Fruit fly (Drosophila melanogaster) whole organism, prepupa: ENCODE data around the gene CG43120.

Experiments used
- Blimp-1 ChIP-seq: fragments of 200-800 bp; sonication (Bioruptor generic); optimal IDR thresholded peaks from 3 replicates; lab custom pipeline; 2017; ENCODE audit warnings: missing biosample characterization, missing genetic modification characterization, mild to moderate bottlenecking, moderate library complexity, missing genetic modification reagents
- CG10631 ChIP-seq: fragments of 200-800 bp; sonication (Bioruptor generic); optimal IDR thresholded peaks from 2 replicates; lab custom pipeline; 2016; ENCODE audit warnings: missing biosample characterization, missing genetic modification characterization
- CG10669 ChIP-seq: fragments of 200-800 bp; sonication (Bioruptor generic); optimal IDR thresholded peaks from 3 replicates; lab custom pipeline; 2018; ENCODE audit warnings: missing biosample characterization, mild to moderate bottlenecking, missing genetic modification characterization, moderate library complexity
- CG11294 ChIP-seq: fragments of 200-800 bp; sonication (Bioruptor generic); IDR thresholded peaks from 2 replicates; pipeline ENCODE4 v1.3.6; 2022; ENCODE audit warnings: missing biosample characterization, missing genetic modification characterization
- CG11762 ChIP-seq: fragments of 200-800 bp; sonication (Bioruptor generic); optimal IDR thresholded peaks from 3 replicates; lab custom pipeline; 2016; ENCODE audit warnings: missing biosample characterization, missing genetic modification characterization; ENCODE audit not compliant: insufficient read depth
- CG11902 ChIP-seq: fragments of 200-800 bp; sonication (Bioruptor generic); optimal IDR thresholded peaks from 3 replicates; lab custom pipeline; 2016; ENCODE audit warnings: missing biosample characterization, missing genetic modification characterization
- CG15336 ChIP-seq: fragments of 200-800 bp; sonication (Bioruptor generic); IDR thresholded peaks from 2 replicates; pipeline ENCODE4 v1.3.6; 2022; ENCODE audit warnings: missing biosample characterization, missing genetic modification characterization
- CG3032 ChIP-seq: fragments of 200-800 bp; optimal IDR thresholded peaks from 2 replicates; lab custom pipeline; 2019; ENCODE audit warnings: missing biosample characterization, mild to moderate bottlenecking, missing genetic modification characterization, moderate library complexity
- CG32006 ChIP-seq: fragments of 200-800 bp; sonication (Bioruptor generic); optimal IDR thresholded peaks from 3 replicates; lab custom pipeline; 2017; ENCODE audit warnings: missing biosample characterization, mild to moderate bottlenecking, missing genetic modification characterization
- CG3919 ChIP-seq: fragments of 200-800 bp; sonication (Bioruptor generic); optimal IDR thresholded peaks from 3 replicates; lab custom pipeline; 2016; ENCODE audit warnings: missing biosample characterization, missing genetic modification characterization
- CG4318 ChIP-seq: fragments of 200-800 bp; sonication (Bioruptor generic); optimal IDR thresholded peaks from 3 replicates; lab custom pipeline; 2017; ENCODE audit warnings: missing biosample characterization, mild to moderate bottlenecking, missing genetic modification characterization
- CG6163 ChIP-seq: fragments of 200-800 bp; sonication (Bioruptor generic); IDR thresholded peaks from 3 replicates; pipeline ENCODE4 v1.3.6; 2022; ENCODE audit warnings: missing biosample characterization, missing genetic modification characterization
- CG6276 ChIP-seq: fragments of 200-800 bp; sonication (Bioruptor generic); optimal IDR thresholded peaks from 2 replicates; lab custom pipeline; 2017; ENCODE audit warnings: missing biosample characterization, mild to moderate bottlenecking, missing genetic modification characterization
- CG6808 ChIP-seq: fragments of 200-800 bp; sonication (Bioruptor generic); optimal IDR thresholded peaks from 3 replicates; lab custom pipeline; 2017; ENCODE audit warnings: missing biosample characterization, missing genetic modification characterization, mild to moderate bottlenecking, moderate library complexity, missing genetic modification reagents
- CG6854 ChIP-seq: fragments of 200-800 bp; sonication (Bioruptor generic); optimal IDR thresholded peaks from 2 replicates; lab custom pipeline; 2017; ENCODE audit warnings: missing biosample characterization, mild to moderate bottlenecking, missing genetic modification characterization
- CG8119 ChIP-seq: fragments of 200-800 bp; sonication (Bioruptor generic); IDR thresholded peaks from 3 replicates; pipeline ENCODE4 v1.3.6; 2022; ENCODE audit warnings: missing biosample characterization, missing genetic modification characterization
- CG8319 ChIP-seq: fragments of 200-800 bp; sonication (Bioruptor generic); optimal IDR thresholded peaks from 3 replicates; lab custom pipeline; 2016; ENCODE audit warnings: missing biosample characterization, missing genetic modification characterization
- CG8632 ChIP-seq: fragments of 200-800 bp; sonication (Bioruptor generic); optimal IDR thresholded peaks from 3 replicates; lab custom pipeline; 2016; ENCODE audit warnings: missing biosample characterization, missing genetic modification characterization
- CG9139 ChIP-seq: fragments of 200-800 bp; sonication (Bioruptor generic); optimal IDR thresholded peaks from 3 replicates; lab custom pipeline; 2017; ENCODE audit warnings: missing biosample characterization, mild to moderate bottlenecking, missing genetic modification characterization
- Eip78C ChIP-seq: fragments of 200-800 bp; sonication (Bioruptor generic); peaks from one replicate; lab custom pipeline; 2016; ENCODE audit warnings: missing biosample characterization, missing genetic modification characterization
- Eip93F ChIP-seq: fragments of 200-800 bp; sonication (Bioruptor generic); optimal IDR thresholded peaks from 2 replicates; lab custom pipeline; 2016; ENCODE audit warnings: missing biosample characterization, mild to moderate bottlenecking, missing genetic modification characterization
- Ets21C ChIP-seq: fragments of 200-800 bp; sonication (Bioruptor generic); optimal IDR thresholded peaks from 3 replicates; lab custom pipeline; 2016; ENCODE audit warnings: missing biosample characterization, missing genetic modification characterization
- Ets96B ChIP-seq: fragments of 200-800 bp; optimal IDR thresholded peaks from 2 replicates; lab custom pipeline; 2019; ENCODE audit warnings: missing biosample characterization, mild to moderate bottlenecking, missing genetic modification characterization, moderate library complexity
- Gug ChIP-seq: fragments of 200-800 bp; sonication (Bioruptor generic); IDR thresholded peaks from 2 replicates; pipeline ENCODE4 v1.3.6; 2022; ENCODE audit warnings: missing biosample characterization, missing genetic modification characterization
- Hr38 ChIP-seq: sonication (Bioruptor generic); optimal IDR thresholded peaks from 2 replicates; lab custom pipeline; 2016; ENCODE audit warnings: missing biosample characterization, missing genetic modification characterization
- Hr4 ChIP-seq: fragments of 200-800 bp; sonication (Bioruptor generic); optimal IDR thresholded peaks from 3 replicates; lab custom pipeline; 2016; ENCODE audit warnings: missing biosample characterization, missing genetic modification characterization
- Lpt ChIP-seq: fragments of 200-800 bp; sonication (Bioruptor generic); optimal IDR thresholded peaks from 3 replicates; lab custom pipeline; 2016; ENCODE audit warnings: missing biosample characterization, missing genetic modification characterization
- Met ChIP-seq: fragments of 200-800 bp; sonication (Bioruptor generic); optimal IDR thresholded peaks from 3 replicates; lab custom pipeline; 2016; ENCODE audit warnings: missing biosample characterization, missing genetic modification characterization
- OdsH ChIP-seq: fragments of 200-800 bp; sonication (Bioruptor generic); optimal IDR thresholded peaks from 3 replicates; lab custom pipeline; 2016; ENCODE audit warnings: missing biosample characterization, missing genetic modification characterization
- Smox ChIP-seq: fragments of 200-800 bp; sonication (Bioruptor generic); optimal IDR thresholded peaks from 3 replicates; lab custom pipeline; 2016; ENCODE audit warnings: missing biosample characterization, missing genetic modification characterization
- Sox14 ChIP-seq: fragments of 200-800 bp; sonication (Bioruptor generic); optimal IDR thresholded peaks from 3 replicates; lab custom pipeline; 2016; ENCODE audit warnings: missing biosample characterization, missing genetic modification characterization
- cyc ChIP-seq: fragments of 200-800 bp; sonication (Bioruptor generic); optimal IDR thresholded peaks from 3 replicates; lab custom pipeline; 2016; ENCODE audit warnings: missing biosample characterization, missing genetic modification characterization
- dac ChIP-seq: fragments of 200-800 bp; sonication (Bioruptor generic); optimal IDR thresholded peaks from 2 replicates; lab custom pipeline; 2017; ENCODE audit warnings: missing biosample characterization, mild to moderate bottlenecking, missing genetic modification characterization
- dsx ChIP-seq: fragments of 200-800 bp; optimal IDR thresholded peaks from 3 replicates; lab custom pipeline; 2019; ENCODE audit warnings: missing biosample characterization, mild to moderate bottlenecking, missing genetic modification characterization, moderate library complexity; ENCODE audit not compliant: poor library complexity, severe bottlenecking
- esn ChIP-seq: fragments of 200-800 bp; sonication (Bioruptor generic); optimal IDR thresholded peaks from 2 replicates; lab custom pipeline; 2016; ENCODE audit warnings: missing biosample characterization, mild to moderate bottlenecking, missing genetic modification characterization, moderate library complexity
- fd59A ChIP-seq: fragments of 200-800 bp; sonication (Bioruptor generic); optimal IDR thresholded peaks from 2 replicates; lab custom pipeline; 2017; ENCODE audit warnings: missing biosample characterization, mild to moderate bottlenecking, missing genetic modification characterization, missing genetic modification reagents
- fd85E ChIP-seq: fragments of 200-800 bp; sonication (Bioruptor generic); optimal IDR thresholded peaks from 3 replicates; lab custom pipeline; 2016; ENCODE audit warnings: missing biosample characterization, missing genetic modification characterization
- fkh ChIP-seq: fragments of 200-800 bp; sonication (Bioruptor generic); optimal IDR thresholded peaks from 3 replicates; lab custom pipeline; 2017; ENCODE audit warnings: missing biosample characterization, mild to moderate bottlenecking, missing genetic modification characterization, moderate library complexity
- lz ChIP-seq: fragments of 200-800 bp; sonication (Bioruptor generic); optimal IDR thresholded peaks from 3 replicates; lab custom pipeline; 2016; ENCODE audit warnings: missing biosample characterization, missing genetic modification characterization
- net ChIP-seq: fragments of 200-800 bp; sonication (Bioruptor generic); optimal IDR thresholded peaks from 3 replicates; lab custom pipeline; 2016; ENCODE audit warnings: missing biosample characterization, missing genetic modification characterization
- pdm3 ChIP-seq: fragments of 200-800 bp; sonication (Bioruptor generic); optimal IDR thresholded peaks from 3 replicates; lab custom pipeline; 2016; ENCODE audit warnings: missing biosample characterization, missing genetic modification characterization
- salr ChIP-seq, 2 experiments: fragments of 200-800 bp; sonication (Bioruptor generic); optimal IDR thresholded peaks; 3 replicates each; lab custom pipeline; 2016 to 2018; ENCODE audit warnings: missing biosample characterization in 2 of 2, missing genetic modification characterization in 2 of 2, mild to moderate bottlenecking in 1 of 2
- spab ChIP-seq: fragments of 200-800 bp; sonication (Bioruptor generic); optimal IDR thresholded peaks from 2 replicates; lab custom pipeline; 2017; ENCODE audit warnings: missing biosample characterization, mild to moderate bottlenecking, missing genetic modification characterization, missing genetic modification reagents
- ss ChIP-seq, 2 experiments: fragments of 200-800 bp; sonication (Bioruptor generic); optimal IDR thresholded peaks; 2 replicates in 1 of 2; 3 replicates in 1 of 2; lab custom pipeline; 2017 to 2018; ENCODE audit warnings: mild to moderate bottlenecking in 2 of 2, missing biosample characterization in 2 of 2, missing genetic modification characterization in 2 of 2, moderate library complexity in 1 of 2
- vri ChIP-seq: fragments of 200-800 bp; sonication (Bioruptor generic); optimal IDR thresholded peaks from 3 replicates; lab custom pipeline; 2016; ENCODE audit warnings: missing biosample characterization, mild to moderate bottlenecking, missing genetic modification characterization

Gene CG43120

dm6 chr3L:14363103-14363751 lies 18.5 kb upstream of the CG43120 start (continued):
- TF ChIP-seq Eip78C (peak; percentile 90), CG8632 (GFP tag; lab: Kevin White, UChicago) (peak; percentile 55), vri (GFP tag; lab: Kevin White, UChicago) (no peak), ss (GFP tag; optimal IDR thresholded peaks at IDR 0.05; lab: Kevin White, UChicago) (peak; percentile 13 to 39), CG3032 (tag; lab: Kevin White, UChicago) (peak; percentile 62), CG3919 (GFP tag; lab: Kevin White, UChicago) (peak; percentile 49), esn (GFP tag; lab: Kevin White, UChicago) (peak; percentile 61), CG15336 (GFP tag; lab: Robert Waterston, UW) (peak; percentile 62), Ets21C (no peak), CG6854 (GFP tag; lab: Kevin White, UChicago) (no peak), CG9139 (GFP tag; lab: Kevin White, UChicago) (no peak), CG8119 (GFP tag; lab: Robert Waterston, UW) (peak; percentile 77), dsx (GFP tag; lab: Kevin White, UChicago) (peak; percentile 23), salr (GFP tag; optimal IDR thresholded peaks at IDR 0.05; lab: Kevin White, UChicago) (peak in 1 of 2 experiments; percentile 54), CG8319 (GFP tag; lab: Kevin White, UChicago) (peak; percentile 37), OdsH (GFP tag; lab: Kevin White, UChicago) (peak; percentile 75), CG10631 (peak; percentile 75), fd59A (GFP tag; lab: Kevin White, UChicago) (peak; percentile 47)

DNA sequence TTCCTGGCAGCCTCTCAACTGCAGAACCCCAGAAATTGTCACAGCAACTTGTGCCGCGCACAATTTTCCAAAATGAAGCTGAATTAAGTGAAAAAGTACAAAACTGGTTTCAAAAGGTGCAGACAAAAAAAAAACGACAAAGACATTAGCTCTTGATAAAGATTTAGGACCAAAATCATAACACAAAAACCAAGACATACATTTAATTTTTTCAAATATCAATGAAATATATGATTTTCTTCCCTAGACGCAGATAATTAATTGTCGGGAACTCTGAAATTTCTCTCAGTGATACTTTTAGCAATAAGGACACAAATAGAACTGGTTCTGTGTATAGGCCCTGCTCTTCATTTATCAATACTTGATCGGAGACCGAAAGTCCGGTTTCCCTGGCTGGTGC lies 17.0 kb upstream of the CG43120 start:
- peak; percentile 66 for TF ChIP-seq CG4318
- TF ChIP-seq Smox: peak; percentile 96
- peak; percentile 95 for TF ChIP-seq Sox14
- peak; percentile 97 for TF ChIP-seq CG6163 (GFP tag; lab: Robert Waterston, UW)
- TF ChIP-seq Met (GFP tag; lab: Kevin White, UChicago): peak; percentile 96
- peak; percentile 82 for TF ChIP-seq Hr4 (GFP tag; lab: Kevin White, UChicago)
- peak; percentile 91 for TF ChIP-seq Ets21C
- peak; percentile 91 for TF ChIP-seq CG10669
- TF ChIP-seq CG6276 (GFP tag; lab: Kevin White, UChicago): peak; percentile 57
- peak; percentile 93 for TF ChIP-seq spab (GFP tag; lab: Kevin White, UChicago)
- TF ChIP-seq Eip93F (GFP tag; lab: Kevin White, UChicago): peak; percentile 92
- TF ChIP-seq CG11902: peak; percentile 87
- TF ChIP-seq CG3919 (GFP tag; lab: Kevin White, UChicago): peak; percentile 92
- peak; percentile 98 for TF ChIP-seq Eip78C
- TF ChIP-seq fd85E: peak; percentile 39
- TF ChIP-seq CG6808 (GFP tag; lab: Kevin White, UChicago): peak; percentile 91
- TF ChIP-seq CG8632 (GFP tag; lab: Kevin White, UChicago): peak; percentile 95
- peak; percentile 25 for TF ChIP-seq dac (GFP tag; lab: Kevin White, UChicago)
- peak; percentile 85 for TF ChIP-seq dsx (GFP tag; lab: Kevin White, UChicago)
- TF ChIP-seq Hr38 (GFP tag; lab: Kevin White, UChicago): no peak
- TF ChIP-seq Blimp-1 (GFP tag; lab: Kevin White, UChicago): peak; percentile 64
- peak; percentile 80 to 89 for TF ChIP-seq ss (GFP tag; optimal IDR thresholded peaks at IDR 0.05; lab: Kevin White, UChicago)
- TF ChIP-seq vri (GFP tag; lab: Kevin White, UChicago): peak; percentile 96
- TF ChIP-seq net (GFP tag; lab: Kevin White, UChicago): peak; percentile 94
- TF ChIP-seq CG11294 (GFP tag; lab: Robert Waterston, UW): peak; percentile 54; the same call in 1 of the 2 replicates
- TF ChIP-seq Lpt: peak; percentile 75
- peak; percentile 92 for TF ChIP-seq fd59A (GFP tag; lab: Kevin White, UChicago)
- TF ChIP-seq Gug (GFP tag; lab: Robert Waterston, UW): peak; percentile 83
- TF ChIP-seq CG8119 (GFP tag; lab: Robert Waterston, UW): peak; percentile 89
- TF ChIP-seq cyc: peak; percentile 88
- TF ChIP-seq esn (GFP tag; lab: Kevin White, UChicago): peak; percentile 97
- peak; percentile 87 for TF ChIP-seq CG11762 (GFP tag; lab: Kevin White, UChicago)
- peak; percentile 87 for TF ChIP-seq CG9139 (GFP tag; lab: Kevin White, UChicago)
- TF ChIP-seq CG32006 (GFP tag; lab: Kevin White, UChicago): peak; percentile 90
- no peak for TF ChIP-seq fkh (GFP tag; lab: Kevin White, UChicago)
- TF ChIP-seq CG6854 (GFP tag; lab: Kevin White, UChicago): peak; percentile 84
- peak; percentile 93 for TF ChIP-seq lz
- peak; percentile 92 for TF ChIP-seq Ets96B (tag; lab: Kevin White, UChicago)
- peak; percentile 96 for TF ChIP-seq pdm3 (GFP tag; lab: Kevin White, UChicago)
- TF ChIP-seq salr (GFP tag; optimal IDR thresholded peaks at IDR 0.05; lab: Kevin White, UChicago): peak; percentile 91
